Worm (Caenorhabditis elegans) whole organism, L4 larva: Measurements from ENCODE around the gene F56A11.5.

Source experiments
- ceh-28 ChIP-seq: fragments of 150-350 bp; optimal IDR thresholded peaks from 2 replicates; lab custom pipeline; 2014; ENCODE audit warnings: missing biosample characterization, missing genetic modification reagents, missing genetic modification characterization
- lsy-2 ChIP-seq, 2 experiments: fragments of 150-350 bp in 1 of 2; sonication (generic microtip) in 1 of 2; optimal IDR thresholded peaks; 2 replicates each; lab custom pipeline; 2014 to 2017; ENCODE audit warnings: missing biosample characterization in 2 of 2, missing genetic modification characterization in 2 of 2
- mep-1 ChIP-seq: fragments of 150-350 bp; sonication (generic microtip); optimal IDR thresholded peaks from 3 replicates; lab custom pipeline; 2014; ENCODE audit warnings: missing biosample characterization, missing genetic modification characterization
- mxl-2 ChIP-seq: fragments of 200-800 bp; sonication (Bioruptor generic); conservative IDR thresholded peaks from 2 replicates; pipeline ENCODE4 v1.3.6; 2022; ENCODE audit warnings: missing genetic modification reagents, missing genetic modification characterization, missing compliant biosample characterization
- nhr-42 ChIP-seq: fragments of 200-800 bp; sonication (Bioruptor generic); IDR thresholded peaks from 2 replicates; pipeline ENCODE4 v1.3.6; 2022; ENCODE audit warnings: missing genetic modification characterization, missing compliant biosample characterization
- sdz-12 ChIP-seq: fragments of 200-800 bp; sonication (Bioruptor generic); optimal IDR thresholded peaks from 2 replicates; lab custom pipeline; 2018; ENCODE audit warnings: mild to moderate bottlenecking, missing genetic modification characterization, missing compliant biosample characterization
- tag-97 ChIP-seq: fragments of 200-800 bp; sonication (Bioruptor generic); IDR thresholded peaks from 2 replicates; pipeline ENCODE4 v1.3.6; 2022; ENCODE audit warnings: missing genetic modification characterization, missing compliant biosample characterization
- zag-1 ChIP-seq: fragments of 150-350 bp; optimal IDR thresholded peaks from 2 replicates; lab custom pipeline; 2014; ENCODE audit warnings: missing biosample characterization, missing genetic modification characterization
- ztf-7 ChIP-seq: fragments of 150-350 bp; optimal IDR thresholded peaks from 2 replicates; lab custom pipeline; 2014; ENCODE audit warnings: missing biosample characterization, missing genetic modification characterization

- TF ChIP-seq mep-1 (tag; lab: Kevin White, UChicago) (no peak), mxl-2 (GFP tag; lab: Robert Waterston, UW) (no peak), ztf-7 (no peak), nhr-42 (no peak), lsy-2 (tag; optimal IDR thresholded peaks at IDR 0.05; lab: Kevin White, UChicago) (no peak), sdz-12 (GFP tag; lab: Kevin White, UChicago) (no peak), ceh-28 (tag; lab: Kevin White, UChicago) (no peak), tag-97 (GFP tag; lab: Robert Waterston, UW) (no peak), zag-1 (tag; lab: Kevin White, UChicago) (no peak)
Measured at ce11 chrIV:587729-588128, 17.1 kb upstream of the F56A11.5 start, which contains the start of gene C18H7.12.
